Worm (Caenorhabditis elegans) whole organism, L3 larva: Measurements from ENCODE around the gene C02F4.5.

ENCODE experiments used
- R02D3.7 ChIP-seq: fragments of 150-350 bp; optimal IDR thresholded peaks from 2 replicates; lab custom pipeline; 2014; ENCODE audit warnings: missing biosample characterization, missing genetic modification characterization
- ZK546.5 ChIP-seq: sonication (generic microtip); optimal IDR thresholded peaks from 2 replicates; lab custom pipeline; 2017; ENCODE audit warnings: missing biosample characterization, missing genetic modification characterization
- ama-1 ChIP-seq: fragments of 150-350 bp; optimal IDR thresholded peaks from 2 replicates; lab custom pipeline; 2018
- ceh-28 ChIP-seq: fragments of 150-350 bp; optimal IDR thresholded peaks from 2 replicates; lab custom pipeline; 2014; ENCODE audit warnings: missing biosample characterization, missing genetic modification reagents, missing genetic modification characterization
- ceh-82 ChIP-seq: fragments of 150-350 bp; optimal IDR thresholded peaks from 2 replicates; lab custom pipeline; 2014; ENCODE audit warnings: missing biosample characterization, missing genetic modification characterization
- ceh-9 ChIP-seq: sonication (generic microtip); optimal IDR thresholded peaks from 2 replicates; lab custom pipeline; 2018; ENCODE audit warnings: missing biosample characterization, missing genetic modification characterization
- daf-12 ChIP-seq: fragments of 150-350 bp; optimal IDR thresholded peaks from 2 replicates; lab custom pipeline; 2014; ENCODE audit warnings: missing biosample characterization, missing genetic modification reagents, missing genetic modification characterization
- egl-27 ChIP-seq: sonication (generic microtip); optimal IDR thresholded peaks from 4 replicates; lab custom pipeline; 2017; ENCODE audit warnings: missing biosample characterization, missing genetic modification reagents, missing genetic modification characterization
- egl-5 ChIP-seq: fragments of 150-350 bp; optimal IDR thresholded peaks from 2 replicates; lab custom pipeline; 2017; ENCODE audit warnings: missing biosample characterization, missing genetic modification reagents, missing genetic modification characterization, inconsistent platforms
- elt-1 ChIP-seq: fragments of 150-350 bp; optimal IDR thresholded peaks from 2 replicates; lab custom pipeline; 2014; ENCODE audit warnings: missing biosample characterization, missing genetic modification characterization
- elt-2 ChIP-seq: sonication (generic microtip); optimal IDR thresholded peaks from 2 replicates; lab custom pipeline; 2016; ENCODE audit warnings: missing genetic modification reagents, mild to moderate bottlenecking, missing genetic modification characterization, missing compliant biosample characterization
- fkh-10 ChIP-seq: sonication (generic microtip); optimal IDR thresholded peaks from 2 replicates; lab custom pipeline; 2017; ENCODE audit warnings: missing biosample characterization, missing genetic modification reagents, missing genetic modification characterization
- fkh-2 ChIP-seq: fragments of 150-350 bp; optimal IDR thresholded peaks from 2 replicates; lab custom pipeline; 2014; ENCODE audit warnings: missing biosample characterization, missing genetic modification reagents, missing genetic modification characterization
- fos-1 ChIP-seq: fragments of 150-350 bp; optimal IDR thresholded peaks from 2 replicates; lab custom pipeline; 2014; ENCODE audit warnings: missing biosample characterization, missing genetic modification characterization
- hmg-11 ChIP-seq: sonication (generic microtip); optimal IDR thresholded peaks from 2 replicates; lab custom pipeline; 2016; ENCODE audit warnings: missing genetic modification characterization, missing compliant biosample characterization
- jun-1 ChIP-seq: fragments of 150-350 bp; optimal IDR thresholded peaks from 2 replicates; lab custom pipeline; 2014; ENCODE audit warnings: missing biosample characterization, missing genetic modification reagents, missing genetic modification characterization
- lin-15B ChIP-seq: fragments of 150-350 bp; optimal IDR thresholded peaks from 2 replicates; lab custom pipeline; 2014; ENCODE audit warnings: missing biosample characterization, missing genetic modification characterization
- lin-39 ChIP-seq: fragments of 150-350 bp; optimal IDR thresholded peaks from 2 replicates; lab custom pipeline; 2018; ENCODE audit warnings: missing biosample characterization, missing genetic modification reagents, missing genetic modification characterization
- lsy-12 ChIP-seq: sonication (generic microtip); optimal IDR thresholded peaks from 2 replicates; lab custom pipeline; 2016; ENCODE audit warnings: mild to moderate bottlenecking, missing genetic modification characterization, missing compliant biosample characterization
- mdl-1 ChIP-seq: fragments of 150-350 bp; optimal IDR thresholded peaks from 2 replicates; lab custom pipeline; 2014; ENCODE audit warnings: missing biosample characterization, missing genetic modification characterization
- nfya-1 ChIP-seq: sonication (generic microtip); optimal IDR thresholded peaks from 2 replicates; lab custom pipeline; 2017; ENCODE audit warnings: missing genetic modification characterization, mild to moderate bottlenecking, missing compliant biosample characterization, antibody characterized with exemption, moderate library complexity; ENCODE audit not compliant: insufficient read depth
- nhr-11 ChIP-seq: fragments of 150-350 bp; optimal IDR thresholded peaks from 2 replicates; lab custom pipeline; 2014; ENCODE audit warnings: missing biosample characterization, missing genetic modification characterization
- nhr-12 ChIP-seq: fragments of 150-350 bp; optimal IDR thresholded peaks from 2 replicates; lab custom pipeline; 2014; ENCODE audit warnings: missing biosample characterization, missing genetic modification characterization
- nhr-23 ChIP-seq: fragments of 150-350 bp; optimal IDR thresholded peaks from 2 replicates; lab custom pipeline; 2014; ENCODE audit warnings: missing biosample characterization, missing genetic modification reagents, missing genetic modification characterization
- nhr-237 ChIP-seq: fragments of 150-350 bp; optimal IDR thresholded peaks from 2 replicates; lab custom pipeline; 2014; ENCODE audit warnings: missing biosample characterization, missing genetic modification characterization
- nhr-25 ChIP-seq: sonication (generic microtip); optimal IDR thresholded peaks from 2 replicates; lab custom pipeline; 2017; ENCODE audit warnings: missing biosample characterization, missing genetic modification characterization
- nhr-76 ChIP-seq: fragments of 150-350 bp; sonication (generic microtip); optimal IDR thresholded peaks from 5 replicates; lab custom pipeline; 2014; ENCODE audit warnings: missing biosample characterization, missing genetic modification characterization
- nhr-77 ChIP-seq: fragments of 150-350 bp; optimal IDR thresholded peaks from 2 replicates; lab custom pipeline; 2014; ENCODE audit warnings: missing biosample characterization, missing genetic modification characterization
- pha-4 ChIP-seq: fragments of 150-350 bp; optimal IDR thresholded peaks from 2 replicates; lab custom pipeline; 2014; ENCODE audit warnings: missing biosample characterization, missing genetic modification reagents, missing genetic modification characterization
- pqm-1 ChIP-seq: fragments of 150-350 bp; optimal IDR thresholded peaks from 2 replicates; lab custom pipeline; 2017; ENCODE audit warnings: missing biosample characterization, missing genetic modification characterization, inconsistent platforms
- sea-2 ChIP-seq: fragments of 150-350 bp; sonication (generic microtip); optimal IDR thresholded peaks from 4 replicates; lab custom pipeline; 2014; ENCODE audit warnings: missing biosample characterization, missing genetic modification reagents, missing genetic modification characterization
- snpc-4 ChIP-seq: fragments of 150-350 bp; optimal IDR thresholded peaks from 2 replicates; lab custom pipeline; 2014; ENCODE audit warnings: missing biosample characterization, missing genetic modification characterization
- tbx-2 ChIP-seq: sonication (generic microtip); optimal IDR thresholded peaks from 2 replicates; lab custom pipeline; 2016; ENCODE audit warnings: mild to moderate bottlenecking, missing genetic modification characterization, missing compliant biosample characterization
- unc-39 ChIP-seq: sonication (generic microtip); optimal IDR thresholded peaks from 4 replicates; lab custom pipeline; 2017; ENCODE audit warnings: missing biosample characterization, missing genetic modification characterization
- unc-62 ChIP-seq: fragments of 150-350 bp; sonication (generic microtip); optimal IDR thresholded peaks from 4 replicates; lab custom pipeline; 2014; ENCODE audit warnings: missing biosample characterization, missing genetic modification reagents, missing genetic modification characterization

The C02F4.5 gene

ce11 chrIV:10483607-10484117 lies 40.3 kb downstream of the C02F4.5 start, which contains the start of the genes F01D4.5 and ced-5 (continued):
- no peak for TF ChIP-seq nhr-12
- no peak for TF ChIP-seq fkh-2 (tag; lab: Kevin White, UChicago)
- no peak for TF ChIP-seq nhr-11 (tag; lab: Kevin White, UChicago)
- TF ChIP-seq nhr-23 (tag; lab: Kevin White, UChicago) = peak; percentile 84

- TF ChIP-seq fos-1 (no peak), egl-27 (tag; lab: Kevin White, UChicago) (no peak), elt-2 (tag; lab: Kevin White, UChicago) (peak; percentile 56), R02D3.7 (no peak), lsy-12 (tag; lab: Kevin White, UChicago) (no peak), lin-15B (tag; lab: Kevin White, UChicago) (no peak), nhr-11 (tag; lab: Kevin White, UChicago) (no peak), ceh-82 (tag; lab: Kevin White, UChicago) (no peak), nhr-77 (tag; lab: Kevin White, UChicago) (no peak), ZK546.5 (tag; lab: Kevin White, UChicago) (no peak), pqm-1 (tag; lab: Kevin White, UChicago) (peak; percentile 99), nhr-237 (tag; lab: Kevin White, UChicago) (no peak), nhr-25 (tag; lab: Kevin White, UChicago) (no peak)
Measured at ce11 chrIV:10482585-10482984, 41.4 kb downstream of the C02F4.5 start.

- TF ChIP-seq sea-2 (GFP tag; lab: Kevin White, UChicago) (no peak), nhr-237 (tag; lab: Kevin White, UChicago) (no peak), ceh-9 (no peak), tbx-2 (tag; lab: Kevin White, UChicago) (peak; percentile 17), mdl-1 (tag; lab: Kevin White, UChicago) (peak; percentile 28), unc-62 (GFP tag; lab: Kevin White, UChicago) (no peak), lin-39 (peak; percentile 72), nhr-76 (no peak), hmg-11 (peak; percentile 48), lsy-12 (tag; lab: Kevin White, UChicago) (peak; percentile 41), ZK546.5 (tag; lab: Kevin White, UChicago) (no peak), pha-4 (tag; lab: Kevin White, UChicago) (no peak), ama-1 (lab: Kevin White, UChicago) (peak; percentile 24), unc-39 (tag; lab: Kevin White, UChicago) (no peak), fkh-2 (tag; lab: Kevin White, UChicago) (no peak), lin-15B (tag; lab: Kevin White, UChicago) (peak; percentile 53), elt-1 (tag; lab: Kevin White, UChicago) (no peak), fkh-10 (GFP tag; lab: Kevin White, UChicago) (peak; percentile 76), ceh-28 (tag; lab: Kevin White, UChicago) (peak; percentile 71), nfya-1 (tag; lab: Kevin White, UChicago) (peak; percentile 81), snpc-4 (tag; lab: Kevin White, UChicago) (no peak), jun-1 (tag; lab: Kevin White, UChicago) (no peak), nhr-11 (tag; lab: Kevin White, UChicago) (peak; percentile 66)
Measured at ce11 chrIV:10481695-10482094, 42.2 kb downstream of the C02F4.5 start, which contains the start of gene egl-21. TSS of gene egl-21 (minus strand) at chrIV:10481844.

- TF ChIP-seq ZK546.5 (tag; lab: Kevin White, UChicago) = no peak
- no peak for TF ChIP-seq egl-5
- TF ChIP-seq sea-2 (GFP tag; lab: Kevin White, UChicago) = no peak
- TF ChIP-seq nhr-12 = no peak
- no peak for TF ChIP-seq unc-62 (GFP tag; lab: Kevin White, UChicago)
- TF ChIP-seq ceh-82 (tag; lab: Kevin White, UChicago) = no peak
- TF ChIP-seq daf-12 (tag; lab: Kevin White, UChicago) = no peak
- no peak for TF ChIP-seq tbx-2 (tag; lab: Kevin White, UChicago)
- no peak for TF ChIP-seq ceh-9
Measured at ce11 chrIV:10475234-10475633, 48.7 kb downstream of the C02F4.5 start.
